Fruit fly (Drosophila melanogaster) whole organism, embryonic: ENCODE data around the gene CG32944.

ENCODE experiments used
- CG11696 ChIP-seq: fragments of 200-800 bp; sonication (Bioruptor generic); IDR thresholded peaks from 2 replicates; pipeline ENCODE4 v1.3.6; 2022; ENCODE audit warnings: missing biosample characterization, missing genetic modification characterization
- CG11723 ChIP-seq: fragments of 200-800 bp; sonication (Bioruptor generic); optimal IDR thresholded peaks from 2 replicates; lab custom pipeline; 2017; ENCODE audit warnings: missing biosample characterization, mild to moderate bottlenecking, missing genetic modification characterization
- CG12769 ChIP-seq: fragments of 200-800 bp; sonication (Bioruptor generic); optimal IDR thresholded peaks from 2 replicates; lab custom pipeline; 2019; ENCODE audit warnings: missing biosample characterization, mild to moderate bottlenecking, missing genetic modification characterization, moderate library complexity
- CG13287 ChIP-seq: fragments of 200-800 bp; sonication (Bioruptor generic); IDR thresholded peaks from 2 replicates; pipeline ENCODE4 v1.3.6; 2022; ENCODE audit warnings: missing biosample characterization, missing genetic modification characterization; ENCODE audit not compliant: partially characterized antibody
- CG13775 ChIP-seq: fragments of 200-800 bp; sonication (Bioruptor generic); optimal IDR thresholded peaks from 3 replicates; lab custom pipeline; 2017; ENCODE audit warnings: missing biosample characterization, mild to moderate bottlenecking, missing genetic modification characterization
- CG1529 ChIP-seq: fragments of 200-800 bp; sonication (Bioruptor generic); optimal IDR thresholded peaks from 3 replicates; lab custom pipeline; 2018; ENCODE audit warnings: missing biosample characterization, missing genetic modification characterization
- CG15601 ChIP-seq: fragments of 200-800 bp; sonication (Bioruptor generic); optimal IDR thresholded peaks from 3 replicates; lab custom pipeline; 2019; ENCODE audit warnings: missing biosample characterization, mild to moderate bottlenecking, missing genetic modification characterization, moderate library complexity
- CG1603 ChIP-seq: fragments of 200-800 bp; sonication (Bioruptor generic); optimal IDR thresholded peaks from 2 replicates; lab custom pipeline; 2019; ENCODE audit warnings: missing biosample characterization, mild to moderate bottlenecking, missing genetic modification characterization, moderate library complexity
- CG17361 ChIP-seq: fragments of 200-800 bp; sonication (Bioruptor generic); IDR thresholded peaks from 3 replicates; pipeline ENCODE4 v1.3.6; 2022; ENCODE audit warnings: missing biosample characterization, missing genetic modification characterization
- CG2116 ChIP-seq: fragments of 200-800 bp; sonication (Bioruptor generic); optimal IDR thresholded peaks from 3 replicates; lab custom pipeline; 2018; ENCODE audit warnings: missing biosample characterization, mild to moderate bottlenecking, missing genetic modification characterization
- CG3281 ChIP-seq: fragments of 200-800 bp; sonication (Bioruptor generic); optimal IDR thresholded peaks from 3 replicates; lab custom pipeline; 2017; ENCODE audit warnings: missing biosample characterization, mild to moderate bottlenecking, missing genetic modification characterization
- CG34422 ChIP-seq: fragments of 200-800 bp; sonication (Bioruptor generic); IDR thresholded peaks from 3 replicates; pipeline ENCODE4 v1.3.6; 2022; ENCODE audit warnings: missing biosample characterization, missing genetic modification characterization
- CG4360 ChIP-seq: fragments of 200-800 bp; sonication (Bioruptor generic); IDR thresholded peaks from 2 replicates; pipeline ENCODE4 v1.3.6; 2022; ENCODE audit warnings: missing biosample characterization, missing genetic modification characterization
- CG7745 ChIP-seq: fragments of 200-800 bp; sonication (Bioruptor generic); optimal IDR thresholded peaks from 2 replicates; lab custom pipeline; 2018; ENCODE audit warnings: missing biosample characterization, mild to moderate bottlenecking, missing genetic modification characterization, moderate library complexity
- CG7839 ChIP-seq: fragments of 200-800 bp; sonication (Bioruptor generic); optimal IDR thresholded peaks from 3 replicates; lab custom pipeline; 2018; ENCODE audit warnings: missing biosample characterization, mild to moderate bottlenecking, missing genetic modification characterization, moderate library complexity
- CG9797 ChIP-seq: fragments of 200-800 bp; sonication (Bioruptor generic); optimal IDR thresholded peaks from 3 replicates; lab custom pipeline; 2018; ENCODE audit warnings: missing biosample characterization, mild to moderate bottlenecking, missing genetic modification characterization
- Dref ChIP-seq: fragments of 200-800 bp; sonication (Bioruptor generic); IDR thresholded peaks from 2 replicates; pipeline ENCODE4 v1.3.6; 2022; ENCODE audit warnings: missing biosample characterization, missing genetic modification characterization
- E2f1 ChIP-seq: fragments of 200-800 bp; sonication (Bioruptor generic); IDR thresholded peaks from 2 replicates; pipeline ENCODE4 v1.3.6; 2022; ENCODE audit warnings: missing biosample characterization, missing genetic modification characterization
- Fer2 ChIP-seq: fragments of 200-800 bp; sonication (Bioruptor generic); optimal IDR thresholded peaks from 2 replicates; lab custom pipeline; 2018; ENCODE audit warnings: missing biosample characterization, mild to moderate bottlenecking, missing genetic modification characterization, moderate library complexity
- Gug ChIP-seq: fragments of 200-800 bp; sonication (Bioruptor generic); IDR thresholded peaks from 4 replicates; pipeline ENCODE4 v1.3.6; 2022; ENCODE audit warnings: missing biosample characterization, missing genetic modification characterization
- H2.0 ChIP-seq: fragments of 200-800 bp; sonication (Bioruptor generic); IDR thresholded peaks from 2 replicates; pipeline ENCODE4 v1.3.6; 2022; ENCODE audit warnings: missing biosample characterization, missing genetic modification characterization
- HLH4C ChIP-seq: fragments of 200-800 bp; sonication (Bioruptor generic); IDR thresholded peaks from 3 replicates; pipeline ENCODE4 v1.3.6; 2022; ENCODE audit warnings: missing biosample characterization, missing genetic modification characterization; ENCODE audit not compliant: partially characterized antibody
- HLHmδ ChIP-seq: fragments of 200-800 bp; sonication (Bioruptor generic); optimal IDR thresholded peaks from 2 replicates; lab custom pipeline; 2018; ENCODE audit warnings: missing biosample characterization, mild to moderate bottlenecking, missing genetic modification characterization, moderate library complexity
- Hmx ChIP-seq: fragments of 200-800 bp; sonication (Bioruptor generic); optimal IDR thresholded peaks from 2 replicates; lab custom pipeline; 2016; ENCODE audit warnings: missing biosample characterization, missing genetic modification characterization
- Kr ChIP-seq: fragments of 200-800 bp; sonication (Bioruptor generic); optimal IDR thresholded peaks from 2 replicates; lab custom pipeline; 2017; ENCODE audit warnings: missing biosample characterization, mild to moderate bottlenecking, missing genetic modification characterization
- Lhr ChIP-seq: fragments of 200-800 bp; sonication (Bioruptor generic); optimal IDR thresholded peaks from 3 replicates; lab custom pipeline; 2017; ENCODE audit warnings: mild to moderate bottlenecking, missing biosample characterization, missing genetic modification reagents, missing genetic modification characterization
- Lim3 ChIP-seq: fragments of 200-800 bp; sonication (Bioruptor generic); IDR thresholded peaks from 2 replicates; pipeline ENCODE4 v1.3.6; 2022; ENCODE audit warnings: missing biosample characterization, missing genetic modification characterization
- MBD-R2 ChIP-seq: fragments of 200-800 bp; sonication (Bioruptor generic); IDR thresholded peaks from 2 replicates; pipeline ENCODE4 v1.3.6; 2022; ENCODE audit warnings: missing biosample characterization, missing genetic modification characterization
- NFAT ChIP-seq: fragments of 200-800 bp; sonication (Bioruptor generic); IDR thresholded peaks from 2 replicates; pipeline ENCODE4 v1.3.6; 2022; ENCODE audit warnings: missing biosample characterization, missing genetic modification characterization
- Optix ChIP-seq: fragments of 200-800 bp; sonication (Bioruptor generic); IDR thresholded peaks from 3 replicates; pipeline ENCODE4 v1.3.6; 2022; ENCODE audit warnings: missing biosample characterization, missing genetic modification characterization
- Rfx ChIP-seq: fragments of 200-800 bp; sonication (Bioruptor generic); IDR thresholded peaks from 2 replicates; pipeline ENCODE4 v1.3.6; 2022; ENCODE audit warnings: missing biosample characterization, missing genetic modification characterization
- ab ChIP-seq: fragments of 200-800 bp; sonication (Bioruptor generic); optimal IDR thresholded peaks from 2 replicates; lab custom pipeline; 2016; ENCODE audit warnings: missing biosample characterization, missing genetic modification characterization
- ara ChIP-seq: fragments of 200-800 bp; sonication (Bioruptor generic); IDR thresholded peaks from 2 replicates; pipeline ENCODE4 v1.3.6; 2022; ENCODE audit warnings: missing biosample characterization, missing genetic modification characterization
- bbx ChIP-seq: fragments of 200-800 bp; sonication (Bioruptor generic); IDR thresholded peaks from 2 replicates; pipeline ENCODE4 v1.3.6; 2022; ENCODE audit warnings: missing biosample characterization, missing genetic modification characterization; ENCODE audit not compliant: partially characterized antibody
- chinmo ChIP-seq: fragments of 200-800 bp; sonication (Bioruptor generic); IDR thresholded peaks from 4 replicates; pipeline ENCODE4 v1.3.6; 2022; ENCODE audit warnings: missing biosample characterization, missing genetic modification characterization; ENCODE audit not compliant: partially characterized antibody
- ci ChIP-seq: fragments of 200-800 bp; sonication (Bioruptor generic); IDR thresholded peaks from 3 replicates; pipeline ENCODE4 v1.3.6; 2022; ENCODE audit warnings: missing biosample characterization, missing genetic modification characterization
- crol ChIP-seq: fragments of 200-800 bp; sonication (Bioruptor generic); IDR thresholded peaks from 2 replicates; pipeline ENCODE4 v1.3.6; 2022; ENCODE audit warnings: missing biosample characterization, missing genetic modification characterization
- da ChIP-seq: fragments of 200-800 bp; sonication (Bioruptor generic); optimal IDR thresholded peaks from 2 replicates; lab custom pipeline; 2016; ENCODE audit warnings: missing biosample characterization, missing genetic modification characterization
- disco-r ChIP-seq: fragments of 200-800 bp; sonication (Bioruptor generic); optimal IDR thresholded peaks from 2 replicates; lab custom pipeline; 2016; ENCODE audit warnings: missing biosample characterization, missing genetic modification characterization
- ems ChIP-seq: fragments of 200-800 bp; sonication (Bioruptor generic); optimal IDR thresholded peaks from 3 replicates; lab custom pipeline; 2016; ENCODE audit warnings: missing biosample characterization, missing genetic modification characterization
- fru ChIP-seq: fragments of >200 bp; optimal IDR thresholded peaks from 2 replicates; lab custom pipeline; 2017
- gem ChIP-seq: fragments of 200-800 bp; sonication (Bioruptor generic); optimal IDR thresholded peaks from 2 replicates; lab custom pipeline; 2019; ENCODE audit warnings: missing biosample characterization, mild to moderate bottlenecking, missing genetic modification characterization, moderate library complexity
- gsb ChIP-seq: fragments of 200-800 bp; sonication (Bioruptor generic); IDR thresholded peaks from 2 replicates; pipeline ENCODE4 v1.3.6; 2022; ENCODE audit warnings: missing biosample characterization, missing genetic modification characterization
- mirr ChIP-seq: fragments of 200-800 bp; sonication (Bioruptor generic); optimal IDR thresholded peaks from 3 replicates; lab custom pipeline; 2018; ENCODE audit warnings: missing biosample characterization, mild to moderate bottlenecking, missing genetic modification characterization
- nmo ChIP-seq: fragments of 200-800 bp; sonication (Bioruptor generic); optimal IDR thresholded peaks from 2 replicates; lab custom pipeline; 2018; ENCODE audit warnings: missing biosample characterization, mild to moderate bottlenecking, missing genetic modification characterization, moderate library complexity
- nom ChIP-seq: fragments of 200-800 bp; sonication (Bioruptor generic); optimal IDR thresholded peaks from 2 replicates; lab custom pipeline; 2017; ENCODE audit warnings: missing biosample characterization, missing genetic modification characterization, mild to moderate bottlenecking, moderate library complexity, missing genetic modification reagents
- prd ChIP-seq, 3 experiments: fragments of >200 bp in 2 of 3; fragments of 200-800 bp in 1 of 3; sonication (Bioruptor generic) in 1 of 3; optimal IDR thresholded peaks in 2 of 3; IDR thresholded peaks in 1 of 3; 2 replicates in 2 of 3; 3 replicates in 1 of 3; pipeline versions ENCODE4 v1.3.6 to Lab custom; 2017 to 2022; ENCODE audit warnings: missing biosample characterization in 1 of 3, missing genetic modification characterization in 1 of 3
- psq ChIP-seq: fragments of 200-800 bp; sonication (Bioruptor generic); optimal IDR thresholded peaks from 2 replicates; lab custom pipeline; 2017; ENCODE audit warnings: missing biosample characterization, missing genetic modification characterization
- slp2 ChIP-seq: fragments of 200-800 bp; sonication (Bioruptor generic); optimal IDR thresholded peaks from 2 replicates; lab custom pipeline; 2016; ENCODE audit warnings: missing biosample characterization, missing genetic modification characterization
- zf30C ChIP-seq: fragments of 200-800 bp; sonication (Bioruptor generic); optimal IDR thresholded peaks from 3 replicates; lab custom pipeline; 2018; ENCODE audit warnings: missing biosample characterization, mild to moderate bottlenecking, missing genetic modification characterization
- zfh2 ChIP-seq: fragments of 200-800 bp; sonication (Bioruptor generic); optimal IDR thresholded peaks from 2 replicates; lab custom pipeline; 2016; ENCODE audit warnings: missing biosample characterization, missing genetic modification characterization

Gene CG32944

dm6 chr3R:4400497-4400833 lies 18.9 kb downstream of the CG32944 start, which contains the start of gene CG14647 (continued):
- no peak for TF ChIP-seq Optix (GFP tag; lab: Robert Waterston, UW)
- TF ChIP-seq chinmo (GFP tag; lab: Robert Waterston, UW) = 0 out of 4 replicates have a peak, but pooled peaks have one; percentile 11
- TF ChIP-seq CG4360 (GFP tag; lab: Robert Waterston, UW) = no peak
- no peak for TF ChIP-seq Fer2 (tag; lab: Kevin White, UChicago)
- TF ChIP-seq psq (GFP tag; lab: Kevin White, UChicago) = no peak
- TF ChIP-seq Dref (GFP tag; lab: Robert Waterston, UW) = peak; percentile 35
- no peak for TF ChIP-seq gsb (GFP tag; lab: Robert Waterston, UW)
- TF ChIP-seq Gug (GFP tag; lab: Robert Waterston, UW) = no peak
- no peak for TF ChIP-seq fru (lab: Kevin White, UChicago)
- TF ChIP-seq ara = no peak
- no peak for TF ChIP-seq CG2116 (GFP tag; lab: Kevin White, UChicago)
- TF ChIP-seq CG17361 (GFP tag; lab: Robert Waterston, UW) = no peak
- no peak for TF ChIP-seq CG15601
- no peak for TF ChIP-seq Lim3 (GFP tag; lab: Robert Waterston, UW)
- no peak for TF ChIP-seq zf30C (GFP tag; lab: Kevin White, UChicago)
- TF ChIP-seq ems (GFP tag; lab: Kevin White, UChicago) = no peak
- no peak for TF ChIP-seq CG9797 (GFP tag; lab: Kevin White, UChicago)
- TF ChIP-seq CG7839 (tag; lab: Kevin White, UChicago) = no peak
- no peak for TF ChIP-seq ab (GFP tag; lab: Kevin White, UChicago)
- no peak for TF ChIP-seq slp2 (GFP tag; lab: Kevin White, UChicago)
- no peak for TF ChIP-seq CG1529 (GFP tag; lab: Kevin White, UChicago)
- no peak for TF ChIP-seq NFAT (GFP tag; lab: Robert Waterston, UW)
- TF ChIP-seq crol (GFP tag; lab: Robert Waterston, UW) = 0 out of 2 replicates have a peak, but pooled peaks have one; percentile 19
- peak; percentile 4 for TF ChIP-seq CG12769
- TF ChIP-seq gem (tag; lab: Kevin White, UChicago) = no peak
- no peak for TF ChIP-seq Hmx (GFP tag; lab: Kevin White, UChicago)
- TF ChIP-seq mirr = no peak
- TF ChIP-seq CG7745 (tag; lab: Kevin White, UChicago) = no peak
- no peak for TF ChIP-seq Kr (GFP tag; lab: Kevin White, UChicago)
- no peak for TF ChIP-seq prd (optimal IDR thresholded peaks at IDR 0.05; lab: Kevin White, UChicago)
- TF ChIP-seq prd (GFP tag; IDR thresholded peaks at IDR 0.05; lab: Robert Waterston, UW) = no peak
- peak; percentile 23; the same call in 1 of the 3 replicates for TF ChIP-seq CG34422
- peak; percentile 67 for TF ChIP-seq MBD-R2 (GFP tag; lab: Robert Waterston, UW)
- no peak for TF ChIP-seq disco-r (GFP tag; lab: Kevin White, UChicago)
- no peak for TF ChIP-seq CG11723 (GFP tag; lab: Kevin White, UChicago)
- TF ChIP-seq E2f1 (GFP tag; lab: Robert Waterston, UW) = no peak
- TF ChIP-seq H2.0 (GFP tag; lab: Robert Waterston, UW) = no peak
- TF ChIP-seq HLHmδ = no peak
- TF ChIP-seq nom = no peak
- no peak for TF ChIP-seq da (GFP tag; lab: Kevin White, UChicago)

- peak; percentile 85 for TF ChIP-seq CG11723 (GFP tag; lab: Kevin White, UChicago)
- peak; percentile 63 for TF ChIP-seq CG1603 (tag; lab: Kevin White, UChicago)
- TF ChIP-seq CG11696 (GFP tag; lab: Robert Waterston, UW) = no peak
- peak; percentile 31; the same call in 1 of the 3 replicates for TF ChIP-seq ci (GFP tag; lab: Robert Waterston, UW)
- peak; percentile 69 for TF ChIP-seq nmo (GFP tag; lab: Kevin White, UChicago)
- no peak for TF ChIP-seq bbx
- peak; percentile 15; the same call in 1 of the 2 replicates for TF ChIP-seq CG13287 (GFP tag; lab: Robert Waterston, UW)
- peak; percentile 45 for TF ChIP-seq CG7839 (tag; lab: Kevin White, UChicago)
- TF ChIP-seq HLH4C (GFP tag; lab: Robert Waterston, UW) = peak; percentile 49; the same call in 2 of the 3 replicates
- peak; percentile 5 for TF ChIP-seq Lhr (GFP tag; lab: Kevin White, UChicago)
- peak; percentile 63 for TF ChIP-seq CG13775 (GFP tag; lab: Kevin White, UChicago)
- no peak for TF ChIP-seq CG3281 (GFP tag; lab: Kevin White, UChicago)
- peak; percentile 12 for TF ChIP-seq zfh2 (GFP tag; lab: Kevin White, UChicago)
- TF ChIP-seq Rfx = peak; percentile 49; the same call in 1 of the 2 replicates
These were observed 19.4 kb downstream of the CG32944 start for dm6 chr3R:4399810-4400496.
